Worm (Caenorhabditis elegans): ENCODE measurements around the gene srz-15.
"Not testable (repeated sequence)": the region's sequence is repeated elsewhere in the genome, so short reads cannot be mapped to it uniquely, and the experiment has no call there.

Gene srz-15

DNA sequence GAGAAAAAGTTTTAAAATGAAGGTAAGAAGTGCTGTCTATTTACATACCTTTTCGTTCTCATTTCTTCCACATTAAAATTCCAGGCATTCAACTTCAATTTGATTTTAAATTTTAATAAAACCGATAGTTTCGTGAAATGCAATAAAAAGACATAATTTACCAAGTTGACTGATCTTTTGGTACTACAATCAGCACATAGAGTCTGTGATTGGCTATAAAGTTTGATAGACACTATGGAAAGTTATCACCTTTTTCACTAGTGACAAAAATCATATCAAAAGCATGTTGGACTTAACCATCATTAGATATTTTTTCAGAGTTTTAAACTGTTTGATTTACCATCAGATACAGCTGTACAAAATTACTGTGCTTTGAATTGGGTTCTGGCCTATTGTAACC, at the start of gene srz-15:
srz-15 (plus strand) TSS at position 301 of the 400 bp plus-strand sequence.
- no peak for TF ChIP-seq him-1 (tag; optimal IDR thresholded peaks at IDR 0.05)
- no peak for TF ChIP-seq W03F9.2 (tag; optimal IDR thresholded peaks at IDR 0.05)
- no peak for TF ChIP-seq dao-5 (tag; optimal IDR thresholded peaks at IDR 0.05)

DNA sequence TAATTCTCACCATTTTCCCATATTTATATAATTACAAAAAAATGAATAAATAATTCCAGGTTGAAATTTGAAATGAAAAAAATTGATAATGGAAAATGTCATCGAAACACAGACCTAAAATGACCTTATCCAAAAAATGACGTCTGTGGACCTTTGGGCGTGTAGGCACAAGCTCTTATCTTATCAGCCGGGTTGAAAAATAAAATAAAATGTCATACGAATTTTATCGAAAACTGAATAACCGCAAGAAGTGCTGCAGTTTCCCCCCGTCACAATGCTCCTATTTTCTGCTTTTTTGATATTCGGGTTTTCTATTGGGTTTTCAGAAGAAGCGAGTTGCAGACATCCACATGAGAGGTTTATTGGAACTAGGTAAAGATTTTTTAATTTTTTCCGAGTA, 49.7 kb upstream of the srz-15 start, which contains the start of gene clec-186:
clec-186 (plus strand) TSS at position 226 of the 400 bp plus-strand sequence.
- TF ChIP-seq W03F9.2 (tag; optimal IDR thresholded peaks at IDR 0.05) (no peak), dao-5 (tag; optimal IDR thresholded peaks at IDR 0.05) (no peak), him-1 (tag; optimal IDR thresholded peaks at IDR 0.05) (no peak)

DNA sequence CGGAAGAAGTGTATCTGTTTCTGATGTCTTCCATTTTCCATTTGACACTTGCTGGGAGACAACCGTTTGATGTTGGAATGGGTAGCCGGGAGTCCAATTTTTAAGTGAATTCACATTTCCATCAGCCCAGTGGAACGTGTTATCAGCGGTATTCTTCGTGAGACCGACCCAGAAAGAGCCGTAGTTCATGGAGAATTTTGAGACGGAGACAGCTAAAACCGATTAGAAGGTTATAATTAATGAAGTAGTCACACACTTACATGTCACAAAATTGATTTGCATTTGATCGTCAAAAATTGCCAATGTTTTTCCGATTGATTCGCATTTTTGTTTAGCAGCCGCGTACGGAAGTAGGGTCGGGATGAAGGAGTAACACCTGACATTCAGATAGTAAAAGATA, 46.2 kb upstream of the srz-15 start:
- no peak for TF ChIP-seq dao-5 (tag; optimal IDR thresholded peaks at IDR 0.05)
- TF ChIP-seq W03F9.2 (tag; optimal IDR thresholded peaks at IDR 0.05): no peak

DNA sequence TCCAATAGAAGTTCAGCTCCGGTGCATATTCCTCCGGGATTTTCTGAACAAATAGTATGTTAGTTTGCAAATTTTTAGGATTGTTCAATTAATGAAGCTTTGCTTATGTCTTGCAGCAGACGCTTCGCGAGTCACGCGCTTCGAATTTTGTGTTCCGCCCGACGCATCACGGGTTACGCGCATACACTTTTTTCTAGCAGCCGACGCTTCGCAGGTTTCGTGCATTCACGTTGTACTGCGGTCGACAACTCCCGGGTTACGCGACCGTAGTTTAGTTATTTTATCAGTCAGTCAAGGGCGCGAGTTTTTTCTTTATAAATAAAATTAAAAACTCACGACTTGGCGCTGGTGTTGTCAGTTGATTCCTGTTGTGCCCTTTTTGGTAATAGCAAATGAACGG, 45.8 kb upstream of the srz-15 start:
- TF ChIP-seq him-1 (tag; optimal IDR thresholded peaks at IDR 0.05) (no peak), dao-5 (tag; optimal IDR thresholded peaks at IDR 0.05) (no peak), W03F9.2 (tag; optimal IDR thresholded peaks at IDR 0.05) (no peak)

DNA sequence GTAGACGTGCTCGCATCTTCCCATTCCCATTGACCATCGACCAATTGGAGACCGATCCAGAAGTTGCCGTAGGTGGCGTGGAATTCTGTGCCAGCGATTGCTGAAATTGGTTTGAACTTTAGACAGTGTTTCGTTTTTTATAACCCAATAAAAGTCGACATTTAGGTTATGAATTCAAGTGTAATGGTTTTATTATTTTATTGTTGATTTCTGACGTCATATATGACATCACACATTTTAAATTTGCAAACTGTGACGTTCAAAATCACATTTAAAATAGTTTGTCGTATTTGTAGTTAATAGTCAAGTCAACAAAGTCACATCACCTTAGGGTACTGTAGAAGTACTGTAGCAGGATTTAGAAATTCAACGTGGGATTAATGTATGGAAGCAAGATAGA, 45.3 kb upstream of the srz-15 start:
- TF ChIP-seq dao-5 (tag; optimal IDR thresholded peaks at IDR 0.05) (no peak), him-1 (tag; optimal IDR thresholded peaks at IDR 0.05) (no peak), W03F9.2 (tag; optimal IDR thresholded peaks at IDR 0.05) (no peak)

DNA sequence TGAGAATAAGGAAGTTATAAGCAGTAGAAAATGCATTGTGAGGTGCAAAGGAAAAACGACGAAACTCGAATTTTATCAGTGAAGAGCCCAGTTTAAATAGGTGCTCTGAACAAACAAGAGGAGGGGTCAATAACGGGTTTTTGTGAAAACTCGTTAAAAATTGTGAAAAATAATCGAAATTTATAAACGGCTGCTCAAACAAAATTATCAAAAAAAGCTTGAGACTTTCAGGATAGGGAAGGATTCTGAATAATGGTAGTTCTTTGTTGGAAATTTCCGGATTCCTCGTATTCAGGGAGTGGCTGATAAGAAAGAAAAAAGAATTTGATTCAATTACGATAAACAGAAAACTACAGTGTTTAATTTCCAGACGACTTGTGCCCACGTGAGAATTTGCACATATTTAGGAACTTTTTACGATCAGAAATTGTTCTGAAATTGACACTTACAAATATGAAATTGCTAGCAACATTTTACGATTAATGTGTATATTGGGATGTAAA, 44.1 kb upstream of the srz-15 start, which contains the start of gene clec-187:
clec-187 (minus strand) TSS at position 51 of the 503 bp plus-strand sequence.
- no peak for TF ChIP-seq him-1 (tag; optimal IDR thresholded peaks at IDR 0.05)
- TF ChIP-seq dao-5 (tag; optimal IDR thresholded peaks at IDR 0.05): no peak
- TF ChIP-seq W03F9.2 (tag; optimal IDR thresholded peaks at IDR 0.05): no peak

DNA sequence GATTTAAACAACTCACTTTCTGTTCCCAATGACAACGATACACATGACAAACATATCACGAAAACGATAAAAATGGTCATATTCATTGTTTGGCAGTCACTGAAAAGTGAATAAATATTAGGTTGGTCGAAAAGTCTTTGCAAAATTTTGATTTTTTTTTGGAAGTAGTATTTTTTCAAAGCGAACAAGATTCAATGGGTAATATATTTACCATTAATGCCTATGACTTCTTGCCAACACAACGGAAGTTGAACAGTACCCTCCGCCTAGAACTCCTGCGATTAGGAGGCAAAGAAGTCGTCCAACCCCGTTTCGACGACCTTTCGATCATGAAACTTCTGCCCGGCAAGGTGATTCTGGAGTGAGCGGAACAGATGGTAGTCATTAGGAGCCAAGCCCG, 40.3 kb upstream of the srz-15 start, which contains the start of gene ZK896.1:
ZK896.1 (minus strand) TSS at position 101 of the 400 bp plus-strand sequence.
- TF ChIP-seq dao-5, W03F9.2, him-1 (tag; optimal IDR thresholded peaks at IDR 0.05): not testable (repeated sequence)

DNA sequence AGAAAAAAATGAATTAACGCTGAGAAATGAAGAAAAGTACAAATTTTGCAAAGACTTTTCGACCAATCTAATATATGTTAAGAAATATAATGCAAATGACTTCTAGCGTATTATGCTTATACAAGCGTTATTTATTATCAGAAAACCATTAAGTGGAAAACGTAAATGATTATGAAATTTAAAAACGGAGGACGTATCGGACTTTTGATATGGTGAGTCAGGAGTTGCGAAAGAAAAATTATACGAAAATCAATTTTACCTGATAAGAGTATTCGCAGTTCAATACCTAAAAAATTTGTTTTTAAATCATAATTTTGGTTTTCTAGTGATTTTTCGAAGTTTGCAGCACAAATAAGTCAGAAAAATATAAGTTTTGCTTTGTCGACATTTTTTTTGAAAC, 39.0 kb upstream of the srz-15 start:
- no peak for TF ChIP-seq him-1 (tag; optimal IDR thresholded peaks at IDR 0.05)

DNA sequence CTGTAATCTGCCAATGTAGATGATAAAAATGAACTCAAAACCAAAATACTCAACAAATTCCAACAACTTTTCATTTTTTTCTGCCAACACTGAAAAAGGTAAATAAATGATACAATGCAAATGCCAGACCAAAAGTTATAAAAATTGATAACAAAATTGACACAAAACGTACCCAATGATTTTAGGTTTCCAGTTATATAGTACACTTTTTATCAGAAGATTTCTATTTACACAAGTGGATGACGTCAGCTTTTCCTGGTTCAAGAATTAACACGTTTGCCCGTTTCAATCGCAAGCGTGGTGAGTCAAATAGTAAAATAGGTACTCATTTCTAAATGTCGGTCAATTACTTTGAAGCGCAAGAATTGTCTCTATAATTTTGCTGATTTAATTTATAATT, 36.0 kb upstream of the srz-15 start, which contains the start of gene ZK896.5:
ZK896.5 (minus strand) TSS at position 89 of the 400 bp plus-strand sequence.
- TF ChIP-seq dao-5 (tag; optimal IDR thresholded peaks at IDR 0.05) (no peak), W03F9.2 (tag; optimal IDR thresholded peaks at IDR 0.05) (no peak), him-1 (tag; optimal IDR thresholded peaks at IDR 0.05) (no peak)

DNA sequence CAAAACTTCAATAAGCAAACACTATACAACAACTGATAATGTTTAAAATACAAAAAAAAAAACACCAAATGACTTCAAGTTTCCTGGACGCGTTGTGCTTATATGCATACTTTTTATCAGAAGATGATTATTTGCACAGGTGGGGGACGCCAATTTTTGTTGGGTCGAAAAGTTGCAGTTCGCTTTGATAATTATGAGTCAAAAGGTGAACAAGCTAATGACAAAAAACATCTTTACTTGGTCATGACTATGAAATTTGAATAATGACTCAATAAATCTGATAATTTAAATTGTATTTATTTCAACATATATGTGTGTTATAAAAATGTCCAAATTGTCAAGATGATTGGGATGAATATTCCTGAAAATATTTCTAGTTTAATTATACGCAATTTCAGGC, 32.4 kb upstream of the srz-15 start, which contains the start of gene ZK896.4:
ZK896.4 (minus strand) TSS at position 101 of the 400 bp plus-strand sequence.
- TF ChIP-seq W03F9.2 (tag; optimal IDR thresholded peaks at IDR 0.05): no peak
- no peak for TF ChIP-seq dao-5 (tag; optimal IDR thresholded peaks at IDR 0.05)
- no peak for TF ChIP-seq him-1 (tag; optimal IDR thresholded peaks at IDR 0.05)

DNA sequence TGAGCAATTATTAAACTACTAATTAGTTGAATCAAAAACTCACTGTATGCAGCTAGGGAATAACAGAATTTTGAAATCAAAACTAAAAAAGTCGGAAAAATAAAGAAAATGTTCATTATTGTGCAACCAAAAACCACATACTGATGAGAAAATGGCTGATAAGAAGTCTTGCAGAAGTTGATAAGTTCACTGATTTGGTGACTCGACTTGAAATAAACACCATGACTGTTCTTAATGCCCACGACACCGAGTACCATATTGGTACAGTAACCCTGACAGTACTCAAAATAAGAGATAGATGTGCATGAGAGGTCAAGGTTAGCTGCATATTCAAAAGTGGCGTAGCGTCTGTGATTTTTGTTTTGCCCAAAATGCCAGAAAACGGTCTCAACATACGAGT, 29.6 kb upstream of the srz-15 start:
- TF ChIP-seq W03F9.2 (tag; optimal IDR thresholded peaks at IDR 0.05) (no peak), him-1 (tag; optimal IDR thresholded peaks at IDR 0.05) (no peak), dao-5 (tag; optimal IDR thresholded peaks at IDR 0.05) (no peak)

DNA sequence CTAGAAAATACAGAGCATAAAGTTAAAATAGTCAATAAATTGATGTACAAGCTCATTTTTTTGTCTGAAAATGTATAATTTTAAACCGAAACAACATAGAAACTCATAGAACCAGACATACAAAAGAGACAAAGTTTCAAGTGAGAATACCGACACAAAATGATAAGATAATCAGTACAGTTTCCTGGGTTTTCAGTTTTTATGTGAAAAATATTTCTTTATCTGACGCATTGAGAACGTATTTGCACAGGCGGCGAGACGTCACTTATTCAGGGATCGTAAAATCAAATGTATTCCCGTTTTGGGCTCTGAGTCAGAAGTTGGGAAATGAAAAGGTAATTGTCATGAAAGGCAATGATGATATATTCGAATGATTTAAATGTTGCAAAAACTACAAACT, 25.1 kb upstream of the srz-15 start, which contains the start of gene K08D8.6:
K08D8.6 (minus strand) TSS at position 64 of the 400 bp plus-strand sequence.
- no peak for TF ChIP-seq him-1 (tag; optimal IDR thresholded peaks at IDR 0.05)
- no peak for TF ChIP-seq dao-5 (tag; optimal IDR thresholded peaks at IDR 0.05)
- no peak for TF ChIP-seq W03F9.2 (tag; optimal IDR thresholded peaks at IDR 0.05)

DNA sequence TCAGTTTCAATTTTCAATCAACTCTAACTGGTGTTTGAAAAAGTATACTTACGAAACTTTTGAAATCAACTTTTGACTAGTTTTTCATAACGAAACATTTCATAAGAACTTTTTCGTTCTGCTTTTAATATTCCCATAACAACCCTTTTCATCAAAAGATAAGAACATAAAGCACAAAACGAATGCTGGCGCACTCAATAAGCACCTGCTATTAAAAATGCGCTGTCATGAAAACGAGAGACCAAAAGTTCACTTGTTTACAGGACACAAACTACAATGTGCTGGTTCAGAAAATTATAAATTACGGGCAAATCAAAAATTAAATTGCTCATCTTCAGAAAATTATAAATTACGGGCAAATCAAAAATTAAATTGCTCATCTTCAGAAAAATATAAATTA, 24.5 kb upstream of the srz-15 start:
- TF ChIP-seq dao-5 (tag; optimal IDR thresholded peaks at IDR 0.05) (no peak), him-1 (tag; optimal IDR thresholded peaks at IDR 0.05) (no peak), W03F9.2 (tag; optimal IDR thresholded peaks at IDR 0.05) (no peak)

DNA sequence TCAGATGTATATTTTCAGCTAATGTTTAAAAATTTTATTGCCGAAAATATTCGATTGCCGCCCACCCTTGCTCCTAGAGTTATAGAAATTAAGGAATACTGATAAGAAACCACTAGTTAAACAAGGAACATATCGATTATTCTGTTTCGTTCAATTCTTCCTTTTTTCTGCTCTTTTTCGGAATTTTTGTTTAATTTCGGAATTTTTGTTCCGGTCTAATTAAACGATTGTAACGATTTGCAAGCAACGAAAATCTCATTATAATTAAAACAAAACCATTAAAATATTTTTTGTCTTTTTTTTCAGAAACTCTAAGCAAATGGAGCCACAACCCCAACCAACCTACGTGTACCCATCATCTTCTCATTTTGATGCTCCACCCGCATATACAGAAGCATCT, 23.4 kb upstream of the srz-15 start, which contains the start of gene K08D8.1:
K08D8.1 (plus strand) TSS at position 301 of the 400 bp plus-strand sequence.
- TF ChIP-seq him-1 (tag; optimal IDR thresholded peaks at IDR 0.05): no peak
- TF ChIP-seq dao-5 (tag; optimal IDR thresholded peaks at IDR 0.05): no peak
- no peak for TF ChIP-seq W03F9.2 (tag; optimal IDR thresholded peaks at IDR 0.05)

DNA sequence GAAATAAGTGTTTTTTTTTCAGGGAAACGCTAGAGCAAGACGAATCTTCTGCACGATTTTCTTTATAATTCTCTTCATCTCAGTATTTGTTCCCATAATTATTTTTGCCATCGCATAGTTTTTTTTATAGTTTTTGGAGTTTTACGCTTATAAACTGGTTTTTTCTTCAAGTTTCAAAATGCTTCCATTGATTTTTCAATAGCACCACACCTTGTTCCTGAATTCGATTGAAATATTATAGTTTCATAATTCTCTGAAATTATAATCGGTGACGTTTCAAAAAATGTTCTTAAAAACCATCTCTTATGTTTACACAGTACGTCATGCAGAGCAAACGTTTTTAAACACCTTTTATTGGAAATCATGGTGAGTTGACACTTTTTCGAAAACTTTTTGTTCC, 22.4 kb upstream of the srz-15 start, which contains the start of gene K08D8.12:
K08D8.12 (plus strand) TSS at position 301 of the 400 bp plus-strand sequence.
- TF ChIP-seq him-1 (tag; optimal IDR thresholded peaks at IDR 0.05) (no peak), W03F9.2 (tag; optimal IDR thresholded peaks at IDR 0.05) (no peak), dao-5 (tag; optimal IDR thresholded peaks at IDR 0.05) (no peak)
